Worm (Caenorhabditis elegans) whole organism, mixed stage, embryonic: ENCODE data around the gene fkh-2.

ENCODE experiments used
- M03D4.4 ChIP-seq: sonication (generic microtip); optimal IDR thresholded peaks from 2 replicates; lab custom pipeline; 2017; ENCODE audit warnings: mild to moderate bottlenecking, missing genetic modification characterization, missing compliant biosample characterization
- blmp-1 ChIP-seq: fragments of 150-350 bp; optimal IDR thresholded peaks from 2 replicates; lab custom pipeline; 2014; ENCODE audit warnings: missing biosample characterization, missing genetic modification characterization
- ceh-39 ChIP-seq: fragments of 150-350 bp; optimal IDR thresholded peaks from 2 replicates; lab custom pipeline; 2014; ENCODE audit warnings: missing biosample characterization, missing genetic modification characterization
- ceh-43 ChIP-seq: fragments of 200-800 bp; sonication (Bioruptor generic); optimal IDR thresholded peaks from 2 replicates; lab custom pipeline; 2018; ENCODE audit warnings: mild to moderate bottlenecking, missing genetic modification characterization, moderate library complexity, missing compliant biosample characterization
- ceh-83 ChIP-seq: fragments of 200-800 bp; sonication (Bioruptor generic); optimal IDR thresholded peaks from 2 replicates; lab custom pipeline; 2018; ENCODE audit warnings: mild to moderate bottlenecking, missing genetic modification characterization, missing compliant biosample characterization
- ces-1 ChIP-seq: fragments of 150-350 bp; optimal IDR thresholded peaks from 2 replicates; lab custom pipeline; 2014; ENCODE audit warnings: missing biosample characterization, missing genetic modification reagents, missing genetic modification characterization
- cnd-1 ChIP-seq: fragments of 200-800 bp; sonication (Bioruptor generic); optimal IDR thresholded peaks from 2 replicates; lab custom pipeline; 2018; ENCODE audit warnings: mild to moderate bottlenecking, missing genetic modification characterization, missing compliant biosample characterization
- drap-1 ChIP-seq: fragments of 200-800 bp; sonication (Bioruptor generic); optimal IDR thresholded peaks from 3 replicates; lab custom pipeline; 2018; ENCODE audit warnings: mild to moderate bottlenecking, missing genetic modification characterization, missing compliant biosample characterization
- elt-1 ChIP-seq: sonication (generic microtip); optimal IDR thresholded peaks from 2 replicates; lab custom pipeline; 2017; ENCODE audit warnings: missing genetic modification characterization, mild to moderate bottlenecking, missing compliant biosample characterization, antibody characterized with exemption, moderate library complexity, borderline replicate concordance; ENCODE audit not compliant: insufficient read depth
- elt-3 ChIP-seq: fragments of 150-350 bp; optimal IDR thresholded peaks from 2 replicates; lab custom pipeline; 2014; ENCODE audit warnings: missing biosample characterization, missing genetic modification characterization
- flh-1 ChIP-seq: fragments of 200-800 bp; sonication (Bioruptor generic); optimal IDR thresholded peaks from 2 replicates; lab custom pipeline; 2018; ENCODE audit warnings: mild to moderate bottlenecking, missing genetic modification characterization, moderate library complexity, missing compliant biosample characterization
- ham-2 ChIP-seq: fragments of 200-800 bp; sonication (Bioruptor generic); optimal IDR thresholded peaks from 2 replicates; lab custom pipeline; 2018; ENCODE audit warnings: mild to moderate bottlenecking, missing genetic modification characterization, missing compliant biosample characterization
- hlh-1 ChIP-seq: fragments of 150-350 bp; optimal IDR thresholded peaks from 2 replicates; lab custom pipeline; 2014; ENCODE audit warnings: missing biosample characterization, missing genetic modification reagents, missing genetic modification characterization
- lin-13 ChIP-seq: fragments of 150-350 bp; optimal IDR thresholded peaks from 2 replicates; lab custom pipeline; 2014; ENCODE audit warnings: missing biosample characterization, missing genetic modification characterization
- lin-32 ChIP-seq: fragments of 200-800 bp; sonication (Bioruptor generic); optimal IDR thresholded peaks from 2 replicates; lab custom pipeline; 2018; ENCODE audit warnings: mild to moderate bottlenecking, missing genetic modification characterization, missing compliant biosample characterization
- lsy-2 ChIP-seq: fragments of 150-350 bp; optimal IDR thresholded peaks from 2 replicates; lab custom pipeline; 2014; ENCODE audit warnings: missing biosample characterization, missing genetic modification characterization
- mab-5 ChIP-seq: fragments of 150-350 bp; optimal IDR thresholded peaks from 2 replicates; lab custom pipeline; 2014; ENCODE audit warnings: missing biosample characterization, missing genetic modification characterization
- mep-1 ChIP-seq: fragments of 150-350 bp; optimal IDR thresholded peaks from 2 replicates; lab custom pipeline; 2017; ENCODE audit warnings: missing biosample characterization, missing genetic modification reagents, missing genetic modification characterization, inconsistent platforms
- mls-2 ChIP-seq: sonication (generic microtip); optimal IDR thresholded peaks from 2 replicates; lab custom pipeline; 2016; ENCODE audit warnings: mild to moderate bottlenecking, missing genetic modification characterization, moderate library complexity, missing compliant biosample characterization
- nhr-12 ChIP-seq: fragments of 150-350 bp; optimal IDR thresholded peaks from 2 replicates; lab custom pipeline; 2014; ENCODE audit warnings: missing biosample characterization, missing genetic modification characterization
- nhr-2 ChIP-seq: fragments of 150-350 bp; optimal IDR thresholded peaks from 2 replicates; lab custom pipeline; 2014; ENCODE audit warnings: missing biosample characterization, missing genetic modification characterization
- nhr-237 ChIP-seq: fragments of 150-350 bp; optimal IDR thresholded peaks from 2 replicates; lab custom pipeline; 2014; ENCODE audit warnings: missing biosample characterization, missing genetic modification characterization
- nhr-28 ChIP-seq: fragments of 150-350 bp; optimal IDR thresholded peaks from 2 replicates; lab custom pipeline; 2014; ENCODE audit warnings: missing biosample characterization, missing genetic modification characterization
- nhr-76 ChIP-seq: sonication (generic microtip); optimal IDR thresholded peaks from 2 replicates; lab custom pipeline; 2017; ENCODE audit warnings: missing biosample characterization, missing genetic modification characterization
- pha-4 ChIP-seq: fragments of 150-350 bp; optimal IDR thresholded peaks from 2 replicates; lab custom pipeline; 2018; ENCODE audit warnings: missing biosample characterization, missing genetic modification reagents, missing genetic modification characterization
- sem-2 ChIP-seq: fragments of 200-800 bp; sonication (Bioruptor generic); optimal IDR thresholded peaks from 2 replicates; lab custom pipeline; 2018; ENCODE audit warnings: mild to moderate bottlenecking, missing genetic modification characterization, missing compliant biosample characterization
- snpc-4 ChIP-seq: fragments of 150-350 bp; optimal IDR thresholded peaks from 2 replicates; lab custom pipeline; 2014; ENCODE audit warnings: missing biosample characterization, missing genetic modification characterization
- tbx-8 ChIP-seq: fragments of 200-800 bp; sonication (Bioruptor generic); optimal IDR thresholded peaks from 2 replicates; lab custom pipeline; 2018; ENCODE audit warnings: mild to moderate bottlenecking, missing genetic modification characterization, moderate library complexity, missing compliant biosample characterization
- unc-62 ChIP-seq: fragments of 150-350 bp; optimal IDR thresholded peaks from 2 replicates; lab custom pipeline; 2014; ENCODE audit warnings: missing biosample characterization, missing genetic modification reagents, missing genetic modification characterization
- zip-8 ChIP-seq: fragments of 150-350 bp; optimal IDR thresholded peaks from 2 replicates; lab custom pipeline; 2014; ENCODE audit warnings: missing biosample characterization, missing genetic modification characterization
- ztf-11 ChIP-seq: fragments of 150-350 bp; optimal IDR thresholded peaks from 2 replicates; lab custom pipeline; 2014; ENCODE audit warnings: missing biosample characterization, missing genetic modification characterization

fkh-2 gene

DNA sequence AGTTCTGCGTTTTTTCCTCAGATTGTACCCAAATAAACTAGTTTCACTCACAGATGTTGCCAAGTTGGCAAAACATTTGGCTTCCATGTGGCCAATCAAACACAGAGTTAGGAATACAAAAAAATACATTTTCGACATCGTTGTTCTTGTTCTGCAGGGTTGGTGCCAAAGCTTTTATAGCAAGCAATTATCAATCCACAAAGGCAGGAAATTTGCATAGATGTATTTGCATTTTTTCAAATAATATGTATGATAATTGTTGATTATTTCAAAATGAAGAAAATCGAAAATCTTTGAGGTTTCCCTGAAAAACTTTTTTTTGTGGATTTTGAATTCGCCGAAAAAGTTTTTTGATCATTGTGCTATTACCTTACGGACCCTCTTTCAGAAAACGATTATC is 20.3 kb upstream of the fkh-2 start, which contains the start of gene T14G12.11:
Gene T14G12.11, minus strand, starts transcription at position 138 of the 400 bp plus-strand sequence.
- no peak for TF ChIP-seq nhr-28
- no peak for TF ChIP-seq ztf-11 (tag; lab: Kevin White, UChicago)
- TF ChIP-seq nhr-237 (tag; lab: Kevin White, UChicago): no peak
- TF ChIP-seq hlh-1 (tag; lab: Kevin White, UChicago): no peak
- TF ChIP-seq lsy-2 (tag; lab: Kevin White, UChicago): no peak
- no peak for TF ChIP-seq mab-5
- TF ChIP-seq cnd-1: no peak
- no peak for TF ChIP-seq ceh-83 (GFP tag; lab: Kevin White, UChicago)
- no peak for TF ChIP-seq snpc-4 (tag; lab: Kevin White, UChicago)
- no peak for TF ChIP-seq ham-2
- TF ChIP-seq nhr-2 (tag; lab: Kevin White, UChicago): no peak
- no peak for TF ChIP-seq lin-32 (GFP tag; lab: Kevin White, UChicago)
- TF ChIP-seq lin-13 (tag; lab: Kevin White, UChicago): no peak
- TF ChIP-seq flh-1 (GFP tag; lab: Kevin White, UChicago): no peak
- no peak for TF ChIP-seq M03D4.4 (tag; lab: Kevin White, UChicago)
- TF ChIP-seq mep-1 (tag; lab: Kevin White, UChicago): no peak

DNA sequence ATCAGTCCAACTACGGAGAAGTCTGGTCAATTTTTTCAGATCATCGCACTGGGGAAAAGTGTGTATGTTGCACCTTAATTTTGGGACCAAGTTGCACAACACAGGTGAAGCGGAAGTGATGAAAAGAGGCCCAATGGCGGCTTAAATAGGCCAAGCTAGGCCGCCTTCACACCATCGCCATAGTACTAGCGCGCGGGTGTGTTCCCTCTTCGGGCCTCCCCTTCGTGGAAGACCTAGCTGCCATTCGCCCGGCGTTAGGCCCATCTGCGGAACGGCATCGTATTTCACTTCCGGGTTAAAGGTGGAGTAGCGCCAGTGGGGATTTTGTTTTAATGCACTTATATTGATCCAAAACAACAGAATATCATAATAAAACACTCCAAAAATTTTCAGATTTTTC is 17.7 kb upstream of the fkh-2 start:
- no peak for TF ChIP-seq nhr-12
- no peak for TF ChIP-seq lin-32 (GFP tag; lab: Kevin White, UChicago)
- TF ChIP-seq blmp-1 (tag; lab: Kevin White, UChicago): no peak
- TF ChIP-seq mls-2 (tag; lab: Kevin White, UChicago): no peak
- no peak for TF ChIP-seq nhr-28
- no peak for TF ChIP-seq ceh-39 (tag; lab: Kevin White, UChicago)

DNA sequence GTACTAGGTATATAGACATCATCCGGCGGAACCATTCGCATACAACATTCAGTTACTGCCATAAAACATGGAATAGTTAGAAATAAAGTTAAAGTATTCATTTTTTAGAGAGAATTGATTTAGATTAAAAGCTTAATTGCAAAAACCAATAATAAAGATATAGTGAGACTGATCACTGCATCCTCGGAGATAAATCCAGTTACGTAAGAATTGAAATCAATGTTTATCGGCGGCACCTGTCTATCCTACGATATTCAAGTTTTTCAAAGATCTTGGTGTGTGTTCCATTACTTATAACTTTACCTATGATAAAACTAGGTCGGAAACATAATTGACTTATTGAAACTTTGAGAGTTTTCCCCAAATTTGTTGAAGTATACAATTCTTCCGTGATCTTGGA is 17.2 kb upstream of the fkh-2 start, which contains the start of gene T14G12.6:
Gene T14G12.6, minus strand, starts transcription at position 101 of the 400 bp plus-strand sequence.
- TF ChIP-seq elt-3 (tag; lab: Kevin White, UChicago) (peak; percentile 1), ham-2 (no peak)

DNA sequence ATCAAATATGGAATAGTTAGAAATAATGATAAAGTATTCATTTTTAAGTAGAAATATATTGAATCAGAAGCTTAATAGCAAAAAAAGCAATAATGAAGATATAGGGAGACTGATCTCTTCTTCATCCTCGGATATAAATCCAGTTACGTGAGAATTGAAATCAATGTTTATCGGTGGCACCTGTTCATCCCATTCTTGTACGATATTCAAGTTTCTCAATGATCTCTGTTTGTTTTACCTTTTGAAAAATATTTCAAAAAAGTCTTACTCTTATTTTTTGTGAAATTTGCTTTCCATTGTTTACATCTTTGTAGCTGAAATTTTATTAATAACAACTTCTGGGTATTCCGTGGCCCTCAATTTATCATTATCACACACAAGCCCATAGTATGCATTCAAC is 16.3 kb upstream of the fkh-2 start, which contains the start of gene T14G12.12:
Gene T14G12.12, minus strand, starts transcription at position 101 of the 400 bp plus-strand sequence.
- TF ChIP-seq lin-32 (GFP tag; lab: Kevin White, UChicago) (no peak), sem-2 (GFP tag; lab: Kevin White, UChicago) (no peak), mep-1 (tag; lab: Kevin White, UChicago) (no peak), tbx-8 (no peak), zip-8 (no peak), M03D4.4 (tag; lab: Kevin White, UChicago) (no peak), cnd-1 (no peak), unc-62 (GFP tag; lab: Kevin White, UChicago) (no peak), ceh-43 (GFP tag; lab: Kevin White, UChicago) (no peak), elt-3 (tag; lab: Kevin White, UChicago) (no peak), ceh-39 (tag; lab: Kevin White, UChicago) (no peak), nhr-28 (no peak), ceh-83 (GFP tag; lab: Kevin White, UChicago) (no peak), ztf-11 (tag; lab: Kevin White, UChicago) (no peak), snpc-4 (tag; lab: Kevin White, UChicago) (no peak), drap-1 (no peak), pha-4 (tag; lab: Kevin White, UChicago) (no peak), ces-1 (GFP tag; lab: Kevin White, UChicago) (no peak)

DNA sequence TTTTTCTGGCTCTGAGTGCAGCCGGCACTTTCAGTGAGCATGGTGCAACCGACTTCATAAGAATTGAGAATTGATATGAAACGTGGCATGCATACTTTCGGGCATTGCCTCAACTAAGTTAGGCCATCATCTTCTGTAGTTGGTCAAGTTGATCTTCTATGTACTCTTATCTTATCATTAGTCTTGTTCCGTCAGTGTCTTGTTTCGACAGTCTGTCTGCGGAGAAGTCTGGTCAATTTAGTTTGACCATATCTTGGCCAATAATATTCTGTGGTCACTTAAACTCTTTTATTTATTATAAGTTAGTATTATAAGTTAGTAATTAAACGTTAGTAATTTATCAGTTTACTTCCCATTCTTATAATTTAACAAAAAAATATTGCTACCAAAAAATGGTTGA is 14.1 kb upstream of the fkh-2 start:
- TF ChIP-seq drap-1: no peak
- no peak for TF ChIP-seq unc-62 (GFP tag; lab: Kevin White, UChicago)
- no peak for TF ChIP-seq mab-5
- TF ChIP-seq sem-2 (GFP tag; lab: Kevin White, UChicago): no peak
- TF ChIP-seq nhr-237 (tag; lab: Kevin White, UChicago): no peak
- no peak for TF ChIP-seq elt-1 (tag; lab: Kevin White, UChicago)

DNA sequence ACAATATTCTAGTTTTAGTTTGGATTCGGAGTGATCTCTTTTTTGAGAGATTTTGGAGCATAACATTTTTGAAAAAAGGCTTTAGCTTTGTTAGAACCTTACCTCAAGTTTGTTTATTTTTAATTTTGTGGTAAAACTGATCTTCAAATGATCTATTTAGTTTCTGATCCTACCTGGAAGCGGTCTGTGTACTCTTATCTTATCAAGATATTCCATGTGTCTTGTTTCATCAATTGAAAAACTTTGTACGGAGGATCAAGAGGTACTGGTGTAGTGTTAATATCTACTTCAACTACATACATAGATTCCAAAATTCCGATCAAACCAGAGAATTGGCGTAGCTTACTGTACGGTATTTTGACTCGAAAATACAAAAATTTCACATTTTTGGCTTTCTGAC is 13.6 kb upstream of the fkh-2 start:
- no peak for TF ChIP-seq M03D4.4 (tag; lab: Kevin White, UChicago)
- no peak for TF ChIP-seq snpc-4 (tag; lab: Kevin White, UChicago)
- no peak for TF ChIP-seq nhr-76 (tag; lab: Kevin White, UChicago)
- no peak for TF ChIP-seq elt-1 (tag; lab: Kevin White, UChicago)
